Worm (Caenorhabditis elegans): ENCODE measurements around the gene vamp-8.

DNA sequence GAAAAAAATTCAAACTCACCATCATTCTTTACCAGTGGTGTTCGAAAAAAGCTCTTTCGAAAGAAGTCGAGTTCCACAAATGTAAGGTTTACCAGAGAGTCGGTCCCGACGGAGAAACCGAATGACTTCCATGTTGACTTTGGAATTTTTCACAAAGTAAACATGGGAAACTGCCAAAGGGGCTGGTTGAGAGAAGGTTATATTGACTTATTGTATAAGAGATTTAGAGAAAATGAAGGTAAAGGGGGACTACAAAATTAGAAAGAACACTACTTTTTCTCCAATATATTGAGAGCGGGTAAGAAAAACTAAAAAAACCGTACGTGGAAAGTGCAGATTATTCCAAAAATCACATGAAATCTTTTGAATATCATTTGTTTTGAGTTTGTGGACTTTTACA, at the start of gene vamp-8:
- TF ChIP-seq flt-1 (GFP tag; IDR thresholded peaks at IDR 0.05), result no peak
- TF ChIP-seq ref-1 (GFP tag; conservative IDR thresholded peaks at IDR 0.05), result no peak
- TF ChIP-seq klf-2 (GFP tag; conservative IDR thresholded peaks at IDR 0.05), result no peak
- TF ChIP-seq cog-1 (tag; optimal IDR thresholded peaks at IDR 0.05), result no peak
- TF ChIP-seq med-1 (GFP tag; optimal IDR thresholded peaks at IDR 0.05; ENCODE audit: insufficient read depth), result no peak

All from whole organism, midembryonic.